Fruit fly (Drosophila melanogaster) whole organism, wandering third instar larva: ENCODE results near the gene CG11601.

Source experiments
- CG32264 ChIP-seq: fragments of 200-800 bp; sonication (Bioruptor generic); optimal IDR thresholded peaks from 2 replicates; lab custom pipeline; 2016; ENCODE audit warnings: missing biosample characterization, missing genetic modification characterization
- CG9705 ChIP-seq: fragments of 200-800 bp; sonication (Bioruptor generic); optimal IDR thresholded peaks from 2 replicates; lab custom pipeline; 2018; ENCODE audit warnings: missing biosample characterization, mild to moderate bottlenecking, missing genetic modification characterization
- CrebA ChIP-seq: fragments of 200-800 bp; sonication (Bioruptor generic); optimal IDR thresholded peaks from 2 replicates; lab custom pipeline; 2016; ENCODE audit warnings: missing biosample characterization, mild to moderate bottlenecking, missing genetic modification characterization, borderline replicate concordance
- Dfd ChIP-seq: fragments of >200 bp; optimal IDR thresholded peaks from 2 replicates; lab custom pipeline; 2017; ENCODE audit warnings: missing biosample characterization, missing genetic modification characterization
- Dif ChIP-seq: fragments of 200-275, 200-300 bp; sonication (Bioruptor generic); optimal IDR thresholded peaks from 2 replicates; lab custom pipeline; 2018; ENCODE audit warnings: missing biosample characterization, missing genetic modification characterization; ENCODE audit not compliant: partially characterized antibody
- GATAd ChIP-seq: sonication (Bioruptor generic); optimal IDR thresholded peaks from 2 replicates; lab custom pipeline; 2016; ENCODE audit warnings: missing biosample characterization, missing genetic modification characterization
- HLH106 ChIP-seq: fragments of 200-800 bp; optimal IDR thresholded peaks from 3 replicates; lab custom pipeline; 2019; ENCODE audit warnings: missing biosample characterization, mild to moderate bottlenecking, missing genetic modification characterization, moderate library complexity
- Hnf4 ChIP-seq: fragments of 200-800 bp; sonication (Bioruptor generic); optimal IDR thresholded peaks from 2 replicates; lab custom pipeline; 2016; ENCODE audit warnings: missing biosample characterization, mild to moderate bottlenecking, missing genetic modification characterization
- Hr78 ChIP-seq: fragments of >200 bp; optimal IDR thresholded peaks from 2 replicates; lab custom pipeline; 2017; ENCODE audit warnings: missing biosample characterization, missing genetic modification characterization
- Hr83 ChIP-seq: fragments of 200-300 bp; sonication (Bioruptor generic); optimal IDR thresholded peaks from 2 replicates; lab custom pipeline; 2016; ENCODE audit warnings: missing biosample characterization, mild to moderate bottlenecking, missing genetic modification characterization, moderate library complexity; ENCODE audit not compliant: poor library complexity, severe bottlenecking
- Jra ChIP-seq: sonication (Bioruptor generic); optimal IDR thresholded peaks from 2 replicates; lab custom pipeline; 2016; ENCODE audit warnings: missing biosample characterization, missing genetic modification characterization
- Mio ChIP-seq: sonication (Bioruptor generic); optimal IDR thresholded peaks from 2 replicates; lab custom pipeline; 2016; ENCODE audit warnings: missing biosample characterization, missing genetic modification characterization
- Myc ChIP-seq: fragments of >200 bp; optimal IDR thresholded peaks from 2 replicates; lab custom pipeline; 2017
- N ChIP-seq: fragments of >200 bp; optimal IDR thresholded peaks from 2 replicates; lab custom pipeline; 2018; ENCODE audit warnings: missing biosample characterization, missing external identifiers, missing genetic modification characterization
- OdsH ChIP-seq: fragments of 200-800 bp; sonication (Bioruptor generic); optimal IDR thresholded peaks from 2 replicates; lab custom pipeline; 2016; ENCODE audit warnings: missing biosample characterization, mild to moderate bottlenecking, missing genetic modification characterization
- Rel ChIP-seq, 2 experiments: fragments of 200-800 bp; sonication (Bioruptor generic) in 1 of 2; optimal IDR thresholded peaks; 2 replicates in 1 of 2; 3 replicates in 1 of 2; lab custom pipeline; 2016 to 2019; ENCODE audit warnings: mild to moderate bottlenecking in 2 of 2, missing biosample characterization in 2 of 2, missing genetic modification characterization in 2 of 2, moderate library complexity in 1 of 2
- Sp1 ChIP-seq: fragments of 200-800 bp; sonication (Bioruptor generic); optimal IDR thresholded peaks from 3 replicates; lab custom pipeline; 2019; ENCODE audit warnings: missing biosample characterization, mild to moderate bottlenecking, missing genetic modification characterization, moderate library complexity
- Vsx2 ChIP-seq: fragments of 200-300, 225-300 bp; sonication (Bioruptor generic); optimal IDR thresholded peaks from 2 replicates; lab custom pipeline; 2018; ENCODE audit warnings: missing biosample characterization, missing genetic modification characterization; ENCODE audit not compliant: partially characterized antibody
- br ChIP-seq: fragments of 200-800 bp; sonication (Bioruptor generic); optimal IDR thresholded peaks from 2 replicates; lab custom pipeline; 2016; ENCODE audit warnings: missing biosample characterization, missing genetic modification characterization
- brk ChIP-seq: fragments of 200-800 bp; sonication (Bioruptor generic); optimal IDR thresholded peaks from 2 replicates; lab custom pipeline; 2016; ENCODE audit warnings: missing biosample characterization, mild to moderate bottlenecking, missing genetic modification characterization
- dl ChIP-seq, 2 experiments: fragments of 175-275, 200-275 bp in 1 of 2; fragments of 200-275 bp in 1 of 2; sonication (Bioruptor generic); optimal IDR thresholded peaks; lab custom pipeline; 2018; ENCODE audit warnings: mild to moderate bottlenecking in 2 of 2, missing biosample characterization in 2 of 2, missing genetic modification characterization in 2 of 2, moderate library complexity in 2 of 2; ENCODE audit not compliant: partially characterized antibody in 2 of 2, insufficient read depth in 1 of 2
- dmrt93B ChIP-seq: fragments of 200-800 bp; sonication (Bioruptor generic); optimal IDR thresholded peaks from 2 replicates; lab custom pipeline; 2018; ENCODE audit warnings: missing biosample characterization, mild to moderate bottlenecking, missing genetic modification characterization
- dsf ChIP-seq: sonication (Bioruptor generic); optimal IDR thresholded peaks from 2 replicates; lab custom pipeline; 2016; ENCODE audit warnings: missing biosample characterization, missing genetic modification characterization, borderline replicate concordance
- ey ChIP-seq: fragments of 200-800 bp; sonication (Bioruptor generic); optimal IDR thresholded peaks from 2 replicates; lab custom pipeline; 2016; ENCODE audit warnings: missing biosample characterization, missing genetic modification characterization
- fru ChIP-seq: fragments of 200-800 bp; sonication (Bioruptor generic); optimal IDR thresholded peaks from 3 replicates; lab custom pipeline; 2016; ENCODE audit warnings: missing biosample characterization, mild to moderate bottlenecking, missing genetic modification characterization
- h ChIP-seq: fragments of 200-800 bp; sonication (Bioruptor generic); optimal IDR thresholded peaks from 3 replicates; lab custom pipeline; 2016; ENCODE audit warnings: missing biosample characterization, mild to moderate bottlenecking, missing genetic modification characterization
- lola ChIP-seq: fragments of >200 bp; optimal IDR thresholded peaks from 2 replicates; lab custom pipeline; 2017; ENCODE audit warnings: missing biosample characterization, missing genetic modification characterization
- pan ChIP-seq: fragments of >200 bp; optimal IDR thresholded peaks from 2 replicates; lab custom pipeline; 2017
- psq ChIP-seq: fragments of 200-800 bp; sonication (Bioruptor generic); optimal IDR thresholded peaks from 3 replicates; lab custom pipeline; 2017; ENCODE audit warnings: missing biosample characterization, mild to moderate bottlenecking, missing genetic modification characterization, moderate library complexity
- rgr ChIP-seq: fragments of 200-800 bp; sonication (Bioruptor generic); optimal IDR thresholded peaks from 3 replicates; lab custom pipeline; 2016; ENCODE audit warnings: missing biosample characterization, mild to moderate bottlenecking, missing genetic modification characterization
- sage ChIP-seq: fragments of 200-800 bp; sonication (Bioruptor generic); optimal IDR thresholded peaks from 2 replicates; lab custom pipeline; 2016; ENCODE audit warnings: missing biosample characterization, mild to moderate bottlenecking, missing genetic modification characterization
- sv ChIP-seq: fragments of 200-800 bp; sonication (Bioruptor generic); optimal IDR thresholded peaks from 3 replicates; lab custom pipeline; 2016; ENCODE audit warnings: missing biosample characterization, missing genetic modification characterization
- tai ChIP-seq: sonication (Bioruptor generic); optimal IDR thresholded peaks from 2 replicates; lab custom pipeline; 2016; ENCODE audit warnings: missing biosample characterization, missing genetic modification characterization
- usp ChIP-seq: fragments of >200 bp; optimal IDR thresholded peaks from 2 replicates; lab custom pipeline; 2017; ENCODE audit warnings: missing biosample characterization, missing genetic modification characterization
- woc ChIP-seq: sonication (Bioruptor generic); optimal IDR thresholded peaks from 2 replicates; lab custom pipeline; 2016; ENCODE audit warnings: missing biosample characterization, mild to moderate bottlenecking, missing genetic modification characterization

The CG11601 gene

dm6 chr2L:309812-310431 lies 26.9 kb upstream of the CG11601 start:
- TF ChIP-seq Vsx2 (peak; percentile 14), CG9705 (GFP tag; lab: Kevin White, UChicago) (no peak)

dm6 chr2L:309177-309576 lies 26.1 kb upstream of the CG11601 start:
- TF ChIP-seq woc (GFP tag; lab: Kevin White, UChicago) = peak; percentile 15
- no peak for TF ChIP-seq Vsx2
- TF ChIP-seq Dif = no peak
- peak; percentile 39 for TF ChIP-seq pan (lab: Kevin White, UChicago)

dm6 chr2L:308194-308706 lies 25.2 kb upstream of the CG11601 start:
- TF ChIP-seq N (GFP tag; lab: Kevin White, UChicago) (no peak), tai (GFP tag; lab: Kevin White, UChicago) (no peak), dl (GFP tag; optimal IDR thresholded peaks at IDR 0.05; lab: Kevin White, UChicago; ENCODE audit: insufficient read depth in 1 of 2, partially characterized antibody in 2 of 2) (no peak), woc (GFP tag; lab: Kevin White, UChicago) (no peak)

- TF ChIP-seq dl (GFP tag; optimal IDR thresholded peaks at IDR 0.05; lab: Kevin White, UChicago; ENCODE audit: insufficient read depth in 1 of 2, partially characterized antibody in 2 of 2) (no peak), ey (no peak), GATAd (no peak), lola (GFP tag; lab: Kevin White, UChicago) (no peak), rgr (GFP tag; lab: Kevin White, UChicago) (no peak), dmrt93B (GFP tag; lab: Kevin White, UChicago) (no peak), HLH106 (tag; lab: Kevin White, UChicago) (no peak)
Measured at dm6 chr2L:307129-307528, 24.1 kb upstream of the CG11601 start.

dm6 chr2L:306188-306927 lies 23.3 kb upstream of the CG11601 start:
- TF ChIP-seq pan (lab: Kevin White, UChicago) (no peak), Jra (no peak), Myc (lab: Kevin White, UChicago) (no peak)

dm6 chr2L:305646-306045 lies 22.6 kb upstream of the CG11601 start, which contains the start of gene Plc21C:
Gene Plc21C (plus strand): TSS chr2L:305935.
- no peak for TF ChIP-seq Rel (GFP tag; optimal IDR thresholded peaks at IDR 0.05; lab: Kevin White, UChicago)
- peak; percentile 54 for TF ChIP-seq Rel (tag; optimal IDR thresholded peaks at IDR 0.05; lab: Kevin White, UChicago)
- TF ChIP-seq brk = no peak
- no peak for TF ChIP-seq N (GFP tag; lab: Kevin White, UChicago)
- TF ChIP-seq lola (GFP tag; lab: Kevin White, UChicago) = no peak
- no peak for TF ChIP-seq CrebA (GFP tag; lab: Kevin White, UChicago)
- peak in 1 of 2 experiments; percentile 4 for TF ChIP-seq dl (GFP tag; optimal IDR thresholded peaks at IDR 0.05; lab: Kevin White, UChicago; ENCODE audit: insufficient read depth in 1 of 2, partially characterized antibody in 2 of 2)
- TF ChIP-seq tai (GFP tag; lab: Kevin White, UChicago) = peak; percentile 42
- no peak for TF ChIP-seq sage (GFP tag; lab: Kevin White, UChicago)
- TF ChIP-seq Myc (lab: Kevin White, UChicago) = no peak
- no peak for TF ChIP-seq CG32264 (GFP tag; lab: Kevin White, UChicago)
- TF ChIP-seq usp (GFP tag; lab: Kevin White, UChicago) = no peak
- TF ChIP-seq h = peak; percentile 62
- TF ChIP-seq fru (GFP tag; lab: Kevin White, UChicago) = peak; percentile 52
- peak; percentile 42 for TF ChIP-seq br (GFP tag; lab: Kevin White, UChicago)
- TF ChIP-seq Hr78 (GFP tag; lab: Kevin White, UChicago) = no peak
- no peak for TF ChIP-seq GATAd
- peak; percentile 50 for TF ChIP-seq ey
- no peak for TF ChIP-seq Vsx2
- TF ChIP-seq woc (GFP tag; lab: Kevin White, UChicago) = peak; percentile 16
- peak; percentile 60 for TF ChIP-seq HLH106 (tag; lab: Kevin White, UChicago)
- TF ChIP-seq Hr83 (GFP tag; lab: Kevin White, UChicago) = no peak
- peak; percentile 26 for TF ChIP-seq Sp1 (GFP tag; lab: Kevin White, UChicago)
- peak; percentile 36 for TF ChIP-seq Dif
- no peak for TF ChIP-seq Dfd (GFP tag; lab: Kevin White, UChicago)
- TF ChIP-seq OdsH (GFP tag; lab: Kevin White, UChicago) = no peak
- peak; percentile 14 for TF ChIP-seq rgr (GFP tag; lab: Kevin White, UChicago)
- no peak for TF ChIP-seq dsf (GFP tag; lab: Kevin White, UChicago)
- TF ChIP-seq Mio = no peak
- peak; percentile 24 for TF ChIP-seq psq (GFP tag; lab: Kevin White, UChicago)
- TF ChIP-seq Jra = no peak
- TF ChIP-seq Hnf4 (GFP tag; lab: Kevin White, UChicago) = peak; percentile 51
- peak; percentile 41 for TF ChIP-seq sv (GFP tag; lab: Kevin White, UChicago)
- no peak for TF ChIP-seq pan (lab: Kevin White, UChicago)
